Fruit fly (Drosophila melanogaster): Measurements from ENCODE around the gene CG32547.

Gene CG32547

DNA sequence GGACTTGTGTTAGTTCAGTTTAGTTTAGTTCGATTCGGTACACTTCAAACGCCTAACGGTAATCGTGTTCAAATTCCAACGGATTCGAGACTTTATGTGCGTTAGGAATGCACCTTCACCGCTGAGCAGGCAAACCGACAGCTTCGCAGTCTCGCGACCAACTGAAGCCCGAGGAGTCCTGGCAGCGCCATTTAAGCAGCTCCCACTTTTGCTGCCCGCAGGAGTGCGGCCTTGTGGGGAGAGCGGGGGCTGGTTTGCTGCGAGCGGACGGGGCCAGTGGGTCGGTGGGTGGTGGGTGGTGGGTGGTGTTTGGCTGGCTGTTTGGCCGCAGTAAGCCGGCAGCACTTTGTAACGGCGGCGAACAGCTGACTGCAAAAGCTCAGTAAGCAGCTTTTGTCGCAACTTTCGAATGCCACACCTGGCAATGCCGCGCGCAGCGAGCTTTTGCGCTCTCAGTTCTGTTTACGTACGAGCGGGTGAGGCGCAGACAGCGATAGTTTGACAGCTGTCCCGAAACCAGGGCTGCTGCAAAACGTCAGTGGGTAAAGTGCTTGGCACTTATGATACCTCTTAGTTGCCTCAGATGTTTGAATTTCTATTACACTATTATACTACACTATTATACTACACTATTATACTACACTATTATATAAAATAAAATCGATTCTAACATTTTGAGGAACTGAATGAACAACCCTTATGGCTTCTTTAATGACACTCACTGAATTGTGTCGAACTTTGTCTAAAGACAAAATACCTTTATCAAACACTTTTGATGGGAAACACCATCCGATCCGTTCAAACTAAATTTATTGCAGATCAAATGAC, at the start of gene CG32547 (continued):
- no peak for TF ChIP-seq CG3995 (GFP tag; optimal IDR thresholded peaks at IDR 0.05)
- no peak for TF ChIP-seq CG18619 (GFP tag; optimal IDR thresholded peaks at IDR 0.05)
- TF ChIP-seq row (GFP tag; IDR thresholded peaks at IDR 0.05), result peak; percentile 77
- no peak for TF ChIP-seq CG14965 (GFP tag; optimal IDR thresholded peaks at IDR 0.05; ENCODE audit: borderline replicate concordance)
- TF ChIP-seq Ptx1 (GFP tag; IDR thresholded peaks at IDR 0.05), result 0 out of 2 replicates have a peak, but pooled peaks have one; percentile 9
- peak; percentile 30 for TF ChIP-seq CG15514 (GFP tag; optimal IDR thresholded peaks at IDR 0.05)
- TF ChIP-seq TFAM (GFP tag; optimal IDR thresholded peaks at IDR 0.05), result no peak
- TF ChIP-seq CG3407 (GFP tag; optimal IDR thresholded peaks at IDR 0.05), result no peak
- no peak for TF ChIP-seq salm (tag; optimal IDR thresholded peaks at IDR 0.05)
- TF ChIP-seq CG1529 (GFP tag; optimal IDR thresholded peaks at IDR 0.05), result no peak
- no peak for TF ChIP-seq eyg (GFP tag; optimal IDR thresholded peaks at IDR 0.05)
- no peak for TF ChIP-seq tup (GFP tag; optimal IDR thresholded peaks at IDR 0.05)
- TF ChIP-seq Chrac-16 (GFP tag; optimal IDR thresholded peaks at IDR 0.05), result no peak
- TF ChIP-seq Atf6 (GFP tag; IDR thresholded peaks at IDR 0.05), result no peak
- peak; percentile 36; the same call in 1 of the 2 replicates for TF ChIP-seq Xrp1 (GFP tag; IDR thresholded peaks at IDR 0.05)
- peak; percentile 5 for TF ChIP-seq CG2120 (GFP tag; optimal IDR thresholded peaks at IDR 0.05)
- no peak for TF ChIP-seq hth (optimal IDR thresholded peaks at IDR 0.05)
- TF ChIP-seq tgo (GFP tag; IDR thresholded peaks at IDR 0.05), result no peak
- no peak for TF ChIP-seq so (GFP tag; IDR thresholded peaks at IDR 0.05)
- TF ChIP-seq CG11085 (GFP tag; IDR thresholded peaks at IDR 0.05), result no peak
- TF ChIP-seq pb (GFP tag; optimal IDR thresholded peaks at IDR 0.05), result no peak

DNA sequence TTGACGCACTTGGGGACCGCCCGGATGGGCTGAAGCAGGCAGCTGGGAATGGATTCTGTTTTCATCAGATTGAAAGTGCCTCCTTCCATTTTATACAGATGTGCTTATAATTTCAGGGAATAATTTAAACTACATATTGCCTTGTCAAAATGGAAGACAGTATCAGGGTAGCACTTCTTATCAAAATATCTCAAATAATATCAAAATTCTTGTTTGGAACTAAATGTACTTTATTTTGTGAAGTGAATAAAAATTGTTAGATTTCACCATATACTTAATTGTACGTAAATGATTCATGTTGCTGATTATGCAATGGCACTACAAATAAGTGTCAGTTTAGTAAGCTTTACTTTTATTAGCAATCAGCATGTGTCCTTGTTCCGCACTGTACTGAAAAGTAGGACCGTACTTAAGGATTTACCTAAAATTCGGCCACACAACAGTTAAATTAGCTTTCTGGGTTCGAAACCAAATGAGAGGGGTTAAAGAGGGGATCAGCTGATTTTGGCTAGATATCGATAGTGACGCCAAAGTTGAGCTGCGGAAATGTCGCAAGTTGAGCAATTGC, 49.0 kb upstream of the CG32547 start, which contains the start of the genes CG15042 and CG15047:
Gene CG15042, minus strand, starts transcription at position 101 of the 568 bp plus-strand sequence.
Gene CG15047, plus strand, starts transcription at position 518 of the 568 bp plus-strand sequence.
- TF ChIP-seq gfzf (GFP tag; optimal IDR thresholded peaks at IDR 0.05) (peak; percentile 7), Ada2b (GFP tag; IDR thresholded peaks at IDR 0.05) (no peak)

DNA sequence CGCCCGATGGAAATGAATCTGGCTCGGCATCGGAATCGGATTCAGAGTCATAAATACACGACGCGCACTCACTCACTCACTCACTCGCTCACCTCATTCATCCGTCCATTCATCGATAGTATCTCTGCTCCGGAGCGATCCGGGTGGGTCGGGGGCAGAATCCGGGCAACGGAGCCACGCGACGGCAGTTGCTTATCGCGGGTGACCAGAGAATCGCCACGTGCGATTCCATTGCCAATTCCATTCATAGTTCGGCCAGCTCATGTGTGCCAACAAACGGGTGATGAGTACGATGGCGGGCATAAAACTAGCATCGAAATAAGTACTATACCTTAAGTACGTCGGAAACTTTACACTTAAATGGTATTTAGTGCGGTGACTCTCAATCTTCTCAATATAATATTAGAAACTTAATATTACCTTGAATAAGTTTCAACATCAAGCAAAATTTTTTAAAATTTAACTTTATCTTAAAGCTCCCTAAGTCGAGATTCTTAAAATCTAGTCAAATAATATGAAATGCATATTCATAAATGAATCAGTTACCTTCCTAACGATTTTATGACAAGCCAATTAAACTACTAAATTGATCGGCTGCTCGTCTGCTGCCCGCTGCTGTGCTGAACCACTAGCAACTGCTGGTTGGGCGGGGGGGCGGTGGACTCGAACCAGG, 45.4 kb upstream of the CG32547 start:
- TF ChIP-seq rib (GFP tag; IDR thresholded peaks at IDR 0.05) (no peak), ATbp (GFP tag; optimal IDR thresholded peaks at IDR 0.05) (peak; percentile 28), CG17359 (tag; optimal IDR thresholded peaks at IDR 0.05) (peak; percentile 34), CG10959 (GFP tag; IDR thresholded peaks at IDR 0.05) (no peak), CG9727 (GFP tag; optimal IDR thresholded peaks at IDR 0.05) (peak; percentile 73), CG12391 (tag; optimal IDR thresholded peaks at IDR 0.05) (peak; percentile 43), Meics (GFP tag; optimal IDR thresholded peaks at IDR 0.05) (peak; percentile 57), HHEX (GFP tag; optimal IDR thresholded peaks at IDR 0.05) (peak; percentile 29), CG10654 (GFP tag; optimal IDR thresholded peaks at IDR 0.05) (no peak), CG12071 (GFP tag; optimal IDR thresholded peaks at IDR 0.05) (no peak), B-H2 (GFP tag; optimal IDR thresholded peaks at IDR 0.05) (no peak), chn (GFP tag; optimal IDR thresholded peaks at IDR 0.05) (no peak), Hr78 (GFP tag; optimal IDR thresholded peaks at IDR 0.05) (peak in 1 of 2 experiments; percentile 21), Dp (GFP tag; optimal IDR thresholded peaks at IDR 0.05) (no peak), Adf1 (GFP tag; IDR thresholded peaks at IDR 0.05) (no peak), Myb (GFP tag; optimal IDR thresholded peaks at IDR 0.05) (no peak), CG17829 (tag; optimal IDR thresholded peaks at IDR 0.05) (peak; percentile 59), CG13296 (GFP tag; optimal IDR thresholded peaks at IDR 0.05) (peak; percentile 32), CG3281 (GFP tag; optimal IDR thresholded peaks at IDR 0.05) (peak; percentile 53), h (optimal IDR thresholded peaks at IDR 0.05) (no peak), CG9437 (GFP tag; optimal IDR thresholded peaks at IDR 0.05) (peak; percentile 42), Ada2b (GFP tag; IDR thresholded peaks at IDR 0.05) (no peak), Sox102F (GFP tag; optimal IDR thresholded peaks at IDR 0.05) (peak; percentile 26)

All from whole organism, embryonic.